Fruit fly (Drosophila melanogaster) whole organism: Measurements from ENCODE around the gene dnt.

Source experiments
- psq ChIP-seq: fragments of >200 bp; optimal IDR thresholded peaks from 2 replicates; lab custom pipeline; 2017
- usp ChIP-seq: fragments of >200 bp; optimal IDR thresholded peaks from 2 replicates; lab custom pipeline; 2017; ENCODE audit warnings: missing biosample characterization, missing genetic modification characterization, mixed read lengths

dm6 chr2L:19406419-19406818 is 43.4 kb upstream of the dnt start:
- no peak for TF ChIP-seq usp (GFP tag; lab: Kevin White, UChicago)
- no peak for TF ChIP-seq psq (lab: Kevin White, UChicago)
